Fruit fly (Drosophila melanogaster) whole organism, embryonic: Measurements from ENCODE around the gene COX7AL.

ENCODE experiments used
- Abd-B ChIP-seq: fragments of 200-800 bp; sonication (Bioruptor generic); optimal IDR thresholded peaks from 2 replicates; lab custom pipeline; 2018; ENCODE audit warnings: missing biosample characterization, mild to moderate bottlenecking, missing genetic modification characterization, moderate library complexity
- CG10267 ChIP-seq: fragments of 200-800 bp; sonication (Bioruptor generic); optimal IDR thresholded peaks from 2 replicates; lab custom pipeline; 2018; ENCODE audit warnings: missing biosample characterization, mild to moderate bottlenecking, missing genetic modification characterization, moderate library complexity
- CG10431 ChIP-seq: fragments of 200-800 bp; sonication (Bioruptor generic); optimal IDR thresholded peaks from 3 replicates; lab custom pipeline; 2018; ENCODE audit warnings: missing biosample characterization, mild to moderate bottlenecking, missing genetic modification characterization
- CG11696 ChIP-seq: fragments of 200-800 bp; sonication (Bioruptor generic); IDR thresholded peaks from 2 replicates; pipeline ENCODE4 v1.3.6; 2022; ENCODE audit warnings: missing biosample characterization, missing genetic modification characterization
- CG12219 ChIP-seq: fragments of 200-800 bp; sonication (Bioruptor generic); optimal IDR thresholded peaks from 3 replicates; lab custom pipeline; 2018; ENCODE audit warnings: missing biosample characterization, mild to moderate bottlenecking, missing genetic modification characterization
- CG14050 ChIP-seq: fragments of 200-800 bp; sonication (Bioruptor generic); IDR thresholded peaks from 3 replicates; pipeline ENCODE4 v1.3.6; 2022; ENCODE audit warnings: missing biosample characterization, missing genetic modification characterization
- CG14860 ChIP-seq: fragments of 200-800 bp; sonication (Bioruptor generic); IDR thresholded peaks from 3 replicates; pipeline ENCODE4 v1.3.6; 2022; ENCODE audit warnings: missing biosample characterization, missing genetic modification characterization; ENCODE audit not compliant: partially characterized antibody
- CG15601 ChIP-seq: fragments of 200-800 bp; sonication (Bioruptor generic); optimal IDR thresholded peaks from 3 replicates; lab custom pipeline; 2019; ENCODE audit warnings: missing biosample characterization, mild to moderate bottlenecking, missing genetic modification characterization, moderate library complexity
- CG16863 ChIP-seq: fragments of 200-800 bp; sonication (Bioruptor generic); optimal IDR thresholded peaks from 3 replicates; lab custom pipeline; 2016; ENCODE audit warnings: missing biosample characterization, missing genetic modification characterization
- CG17829 ChIP-seq: fragments of 200-800 bp; optimal IDR thresholded peaks from 2 replicates; lab custom pipeline; 2019; ENCODE audit warnings: missing biosample characterization, mild to moderate bottlenecking, missing genetic modification characterization, moderate library complexity
- CG18262 ChIP-seq: fragments of 200-800 bp; optimal IDR thresholded peaks from 3 replicates; lab custom pipeline; 2019; ENCODE audit warnings: missing biosample characterization, mild to moderate bottlenecking, missing genetic modification characterization, moderate library complexity
- CG2202 ChIP-seq: fragments of 200-800 bp; sonication (Bioruptor generic); optimal IDR thresholded peaks from 2 replicates; lab custom pipeline; 2018; ENCODE audit warnings: missing biosample characterization, mild to moderate bottlenecking, missing genetic modification characterization
- CG2875 ChIP-seq: fragments of 200-800 bp; sonication (Bioruptor generic); optimal IDR thresholded peaks from 2 replicates; lab custom pipeline; 2017; ENCODE audit warnings: missing biosample characterization, mild to moderate bottlenecking, missing genetic modification characterization, missing genetic modification reagents
- CG2889 ChIP-seq: fragments of 200-800 bp; sonication (Bioruptor generic); IDR thresholded peaks from 3 replicates; pipeline ENCODE4 v1.3.6; 2022; ENCODE audit warnings: missing biosample characterization, missing genetic modification characterization
- CG30431 ChIP-seq: fragments of 200-800 bp; sonication (Bioruptor generic); optimal IDR thresholded peaks from 2 replicates; lab custom pipeline; 2017; ENCODE audit warnings: missing biosample characterization, missing genetic modification characterization
- CG32532 ChIP-seq: fragments of 200-800 bp; sonication (Bioruptor generic); IDR thresholded peaks from 2 replicates; pipeline ENCODE4 v1.3.6; 2022; ENCODE audit warnings: missing biosample characterization, missing genetic modification characterization
- CG3726 ChIP-seq: fragments of 200-800 bp; sonication (Bioruptor generic); IDR thresholded peaks from 3 replicates; pipeline ENCODE4, ENCODE4 v1.3.6; 2022; ENCODE audit warnings: missing biosample characterization, missing genetic modification characterization
- CG4707 ChIP-seq: fragments of 200-800 bp; sonication (Bioruptor generic); optimal IDR thresholded peaks from 2 replicates; lab custom pipeline; 2018; ENCODE audit warnings: missing biosample characterization, mild to moderate bottlenecking, missing genetic modification characterization, moderate library complexity
- CG6689 ChIP-seq: fragments of 200-800 bp; sonication (Bioruptor generic); IDR thresholded peaks from 2 replicates; pipeline ENCODE4 v1.3.6; 2022; ENCODE audit warnings: missing biosample characterization, missing genetic modification characterization
- CG8089 ChIP-seq: fragments of 200-800 bp; sonication (Bioruptor generic); optimal IDR thresholded peaks from 3 replicates; lab custom pipeline; 2016; ENCODE audit warnings: missing biosample characterization, missing genetic modification characterization
- CG8281 ChIP-seq: fragments of 200-800 bp; sonication (Bioruptor generic); optimal IDR thresholded peaks from 2 replicates; lab custom pipeline; 2018; ENCODE audit warnings: missing biosample characterization, mild to moderate bottlenecking, missing genetic modification characterization, moderate library complexity
- CG8478 ChIP-seq: fragments of >200 bp; optimal IDR thresholded peaks from 2 replicates; lab custom pipeline; 2018
- CG9817 ChIP-seq: fragments of 200-800 bp; sonication (Bioruptor generic); optimal IDR thresholded peaks from 2 replicates; lab custom pipeline; 2018; ENCODE audit warnings: missing biosample characterization, mild to moderate bottlenecking, missing genetic modification characterization, moderate library complexity
- CG9876 ChIP-seq: fragments of 200-800 bp; sonication (Bioruptor generic); optimal IDR thresholded peaks from 2 replicates; lab custom pipeline; 2016; ENCODE audit warnings: missing biosample characterization, missing genetic modification characterization
- D19A ChIP-seq: fragments of 200-800 bp; optimal IDR thresholded peaks from 3 replicates; lab custom pipeline; 2019; ENCODE audit warnings: missing biosample characterization, mild to moderate bottlenecking, missing genetic modification characterization, moderate library complexity
- Drgx ChIP-seq: fragments of 200-800 bp; sonication (Bioruptor generic); IDR thresholded peaks from 2 replicates; pipeline ENCODE4 v1.3.6; 2022; ENCODE audit warnings: missing biosample characterization, missing genetic modification characterization
- E2f1 ChIP-seq: fragments of 200-800 bp; sonication (Bioruptor generic); IDR thresholded peaks from 2 replicates; pipeline ENCODE4 v1.3.6; 2022; ENCODE audit warnings: missing biosample characterization, missing genetic modification characterization
- HHEX ChIP-seq: fragments of 200-800 bp; sonication (Bioruptor generic); optimal IDR thresholded peaks from 3 replicates; lab custom pipeline; 2017; ENCODE audit warnings: missing biosample characterization, mild to moderate bottlenecking, missing genetic modification characterization, missing genetic modification reagents
- HLHmδ ChIP-seq: fragments of 200-800 bp; sonication (Bioruptor generic); optimal IDR thresholded peaks from 2 replicates; lab custom pipeline; 2018; ENCODE audit warnings: missing biosample characterization, mild to moderate bottlenecking, missing genetic modification characterization, moderate library complexity
- Jarid2 ChIP-seq: fragments of 200-800 bp; sonication (Bioruptor generic); optimal IDR thresholded peaks from 3 replicates; lab custom pipeline; 2017; ENCODE audit warnings: mild to moderate bottlenecking, missing biosample characterization, missing genetic modification reagents, missing genetic modification characterization
- MTF-1 ChIP-seq: fragments of 200-800 bp; sonication (Bioruptor generic); optimal IDR thresholded peaks from 2 replicates; lab custom pipeline; 2018; ENCODE audit warnings: missing biosample characterization, mild to moderate bottlenecking, missing genetic modification characterization, borderline replicate concordance
- NfI ChIP-seq: fragments of 200-800 bp; sonication (Bioruptor generic); optimal IDR thresholded peaks from 3 replicates; lab custom pipeline; 2018; ENCODE audit warnings: missing biosample characterization, mild to moderate bottlenecking, missing genetic modification characterization, moderate library complexity
- Side ChIP-seq: fragments of 200-800 bp; sonication (Bioruptor generic); optimal IDR thresholded peaks from 2 replicates; lab custom pipeline; 2016; ENCODE audit warnings: missing biosample characterization, missing genetic modification characterization
- Taf1 ChIP-seq: fragments of 200-800 bp; sonication (Bioruptor generic); IDR thresholded peaks from 2 replicates; pipeline ENCODE4 v1.3.6; 2022; ENCODE audit warnings: missing biosample characterization, missing genetic modification characterization
- bcd ChIP-seq: fragments of 200-800 bp; sonication (Bioruptor generic); optimal IDR thresholded peaks from 2 replicates; lab custom pipeline; 2017; ENCODE audit warnings: missing biosample characterization, mild to moderate bottlenecking, missing genetic modification characterization
- bigmax ChIP-seq: fragments of 200-800 bp; sonication (Bioruptor generic); optimal IDR thresholded peaks from 2 replicates; lab custom pipeline; 2018; ENCODE audit warnings: missing biosample characterization, mild to moderate bottlenecking, missing genetic modification characterization
- chn ChIP-seq: fragments of 200-800 bp; sonication (Bioruptor generic); optimal IDR thresholded peaks from 2 replicates; lab custom pipeline; 2016; ENCODE audit warnings: missing biosample characterization, missing genetic modification characterization
- corto ChIP-seq: fragments of 200-800 bp; sonication (Bioruptor generic); optimal IDR thresholded peaks from 2 replicates; lab custom pipeline; 2016; ENCODE audit warnings: missing biosample characterization, mild to moderate bottlenecking, missing genetic modification characterization, moderate library complexity
- dan ChIP-seq: fragments of 200-800 bp; sonication (Bioruptor generic); IDR thresholded peaks from 2 replicates; pipeline ENCODE4 v1.3.6; 2022; ENCODE audit warnings: missing biosample characterization, missing genetic modification characterization
- gt ChIP-seq: fragments of 200-800 bp; sonication (Bioruptor generic); IDR thresholded peaks from 2 replicates; pipeline ENCODE4 v1.3.6; 2022; ENCODE audit warnings: missing biosample characterization, missing genetic modification characterization
- ind ChIP-seq: fragments of 200-800 bp; sonication (Bioruptor generic); optimal IDR thresholded peaks from 3 replicates; lab custom pipeline; 2016; ENCODE audit warnings: missing biosample characterization, missing genetic modification characterization
- insv ChIP-seq, 2 experiments: fragments of 200-800 bp; sonication (Bioruptor generic); optimal IDR thresholded peaks; 3 replicates each; lab custom pipeline; 2016 to 2018; ENCODE audit warnings: missing biosample characterization in 2 of 2, missing genetic modification characterization in 2 of 2
- jing ChIP-seq: fragments of 200-800 bp; sonication (Bioruptor generic); optimal IDR thresholded peaks from 2 replicates; lab custom pipeline; 2018; ENCODE audit warnings: missing biosample characterization, mild to moderate bottlenecking, missing genetic modification characterization
- lilli ChIP-seq: fragments of 200-800 bp; sonication (Bioruptor generic); optimal IDR thresholded peaks from 3 replicates; lab custom pipeline; 2016; ENCODE audit warnings: missing biosample characterization, missing genetic modification characterization
- onecut ChIP-seq: fragments of 200-800 bp; sonication (Bioruptor generic); IDR thresholded peaks from 2 replicates; pipeline ENCODE4 v1.3.6; 2022; ENCODE audit warnings: missing biosample characterization, missing genetic modification characterization
- peb ChIP-seq: fragments of 200-800 bp; sonication (Bioruptor generic); IDR thresholded peaks from 2 replicates; pipeline ENCODE4 v1.3.6; 2022; ENCODE audit warnings: missing biosample characterization, missing genetic modification characterization
- phol ChIP-seq: fragments of 200-800 bp; sonication (Bioruptor generic); optimal IDR thresholded peaks from 3 replicates; lab custom pipeline; 2018; ENCODE audit warnings: missing biosample characterization, mild to moderate bottlenecking, missing genetic modification characterization, moderate library complexity
- pita ChIP-seq: fragments of 200-800 bp; sonication (Bioruptor generic); optimal IDR thresholded peaks from 2 replicates; lab custom pipeline; 2017; ENCODE audit warnings: missing biosample characterization, mild to moderate bottlenecking, missing genetic modification characterization
- pros ChIP-seq: fragments of 200-800 bp; sonication (Bioruptor generic); optimal IDR thresholded peaks from 3 replicates; lab custom pipeline; 2019; ENCODE audit warnings: missing biosample characterization, mild to moderate bottlenecking, missing genetic modification characterization, moderate library complexity
- unpg ChIP-seq: fragments of 200-800 bp; sonication (Bioruptor generic); optimal IDR thresholded peaks from 3 replicates; lab custom pipeline; 2018; ENCODE audit warnings: missing biosample characterization, mild to moderate bottlenecking, missing genetic modification characterization, moderate library complexity
- zen2 ChIP-seq: fragments of 200-800 bp; sonication (Bioruptor generic); IDR thresholded peaks from 3 replicates; pipeline ENCODE4 v1.3.6; 2022; ENCODE audit warnings: missing biosample characterization, missing genetic modification characterization; ENCODE audit not compliant: partially characterized antibody

The COX7AL gene

dm6 chr3R:8308515-8308959 is 34.9 kb upstream of the COX7AL start, which contains the start of gene tex (continued):
- TF ChIP-seq gt (GFP tag; lab: Robert Waterston, UW) (no peak), E2f1 (GFP tag; lab: Robert Waterston, UW) (no peak), CG14050 (no peak), Drgx (GFP tag; lab: Robert Waterston, UW) (no peak), peb (GFP tag; lab: Robert Waterston, UW) (no peak), CG32532 (GFP tag; lab: Robert Waterston, UW) (no peak), zen2 (GFP tag; lab: Robert Waterston, UW) (no peak), CG4707 (GFP tag; lab: Kevin White, UChicago) (peak; percentile 71), D19A (tag; lab: Kevin White, UChicago) (peak; percentile 30), Taf1 (GFP tag; lab: Robert Waterston, UW) (no peak), unpg (GFP tag; lab: Kevin White, UChicago) (peak; percentile 38), CG2889 (GFP tag; lab: Robert Waterston, UW) (no peak), Abd-B (GFP tag; lab: Kevin White, UChicago) (no peak), ind (GFP tag; lab: Kevin White, UChicago) (no peak), CG18262 (peak; percentile 65), bigmax (no peak), CG10267 (tag; lab: Kevin White, UChicago) (peak; percentile 47), jing (no peak), MTF-1 (GFP tag; lab: Kevin White, UChicago) (peak; percentile 74), CG12219 (GFP tag; lab: Kevin White, UChicago) (peak; percentile 31), insv (GFP tag; optimal IDR thresholded peaks at IDR 0.05; lab: Kevin White, UChicago) (peak in 1 of 2 experiments; percentile 57), CG6689 (no peak), HHEX (GFP tag; lab: Kevin White, UChicago) (peak; percentile 37), NfI (GFP tag; lab: Kevin White, UChicago) (no peak), CG10431 (GFP tag; lab: Kevin White, UChicago) (peak; percentile 31), CG30431 (GFP tag; lab: Kevin White, UChicago) (no peak), lilli (GFP tag; lab: Kevin White, UChicago) (no peak), CG3726 (GFP tag; lab: Robert Waterston, UW) (no peak), CG11696 (no peak), dan (GFP tag; lab: Robert Waterston, UW) (no peak), CG8478 (lab: Kevin White, UChicago) (no peak), CG17829 (tag; lab: Kevin White, UChicago) (peak; percentile 25), CG2875 (peak; percentile 82), CG9876 (GFP tag; lab: Kevin White, UChicago) (no peak), phol (tag; lab: Kevin White, UChicago) (peak; percentile 22), CG8281 (tag; lab: Kevin White, UChicago) (no peak), pros (GFP tag; lab: Kevin White, UChicago) (no peak), CG16863 (peak; percentile 2), bcd (GFP tag; lab: Kevin White, UChicago) (peak; percentile 17), chn (GFP tag; lab: Kevin White, UChicago) (no peak), HLHmδ (peak; percentile 77), CG15601 (peak; percentile 55), CG8089 (peak; percentile 25), CG2202 (tag; lab: Kevin White, UChicago) (peak; percentile 63), CG14860 (GFP tag; lab: Robert Waterston, UW) (no peak), corto (GFP tag; lab: Kevin White, UChicago) (no peak), pita (GFP tag; lab: Kevin White, UChicago) (peak; percentile 56), CG9817 (tag; lab: Kevin White, UChicago) (no peak), Jarid2 (no peak), onecut (peak; percentile 53), Side (GFP tag; lab: Kevin White, UChicago) (no peak)
